Worm (Caenorhabditis elegans) whole organism, L1 larva: Measurements from ENCODE around the gene deb-1.

ENCODE experiments used
- C04F5.9 ChIP-seq: sonication (generic microtip); optimal IDR thresholded peaks from 2 replicates; lab custom pipeline; 2016; ENCODE audit warnings: missing genetic modification characterization, missing compliant biosample characterization
- ceh-8 ChIP-seq: fragments of 200-800 bp; sonication (Bioruptor generic); optimal IDR thresholded peaks from 2 replicates; lab custom pipeline; 2018; ENCODE audit warnings: mild to moderate bottlenecking, missing genetic modification characterization, moderate library complexity, missing compliant biosample characterization
- dsc-1 ChIP-seq: sonication (generic microtip); optimal IDR thresholded peaks from 2 replicates; lab custom pipeline; 2016; ENCODE audit warnings: mild to moderate bottlenecking, missing genetic modification characterization, missing compliant biosample characterization
- efl-1 ChIP-seq, 4 experiments: fragments of 150-350 bp; optimal IDR thresholded peaks in 3 of 4; peaks in 1 of 4; 1 replicate in 1 of 4; 2 replicates in 3 of 4; lab custom pipeline; 2014; ENCODE audit warnings: missing biosample characterization in 2 of 4, missing genetic modification characterization in 2 of 4, missing genetic modification reagents in 2 of 4
- egl-27 ChIP-seq, 2 experiments: fragments of 150-350 bp in 1 of 2; sonication (generic microtip); optimal IDR thresholded peaks; 3 replicates each; lab custom pipeline; 2017 to 2018; ENCODE audit warnings: missing biosample characterization in 2 of 2, missing genetic modification characterization in 2 of 2, missing genetic modification reagents in 2 of 2
- ets-5 ChIP-seq: fragments of 200-800 bp; sonication (Bioruptor generic); IDR thresholded peaks from 2 replicates; pipeline ENCODE4 v1.3.6; 2022; ENCODE audit warnings: missing genetic modification characterization, missing compliant biosample characterization
- fkh-4 ChIP-seq: sonication (generic microtip); optimal IDR thresholded peaks from 2 replicates; lab custom pipeline; 2016; ENCODE audit warnings: missing compliant biosample characterization, missing genetic modification characterization, borderline replicate concordance
- fkh-8 ChIP-seq: sonication (generic microtip); optimal IDR thresholded peaks from 2 replicates; lab custom pipeline; 2016; ENCODE audit warnings: mild to moderate bottlenecking, missing genetic modification characterization, missing compliant biosample characterization
- fos-1 ChIP-seq: fragments of 150-350 bp; optimal IDR thresholded peaks from 2 replicates; lab custom pipeline; 2014; ENCODE audit warnings: missing biosample characterization, missing genetic modification characterization
- grh-1 ChIP-seq: fragments of 200-800 bp; sonication (Bioruptor generic); IDR thresholded peaks from 2 replicates; pipeline ENCODE4 v1.3.6; 2022; ENCODE audit warnings: missing genetic modification reagents, missing genetic modification characterization, missing compliant biosample characterization
- hlh-17 ChIP-seq: fragments of 200-800 bp; sonication (Bioruptor generic); optimal IDR thresholded peaks from 2 replicates; lab custom pipeline; 2018; ENCODE audit warnings: missing genetic modification characterization, mild to moderate bottlenecking, missing compliant biosample characterization, moderate library complexity, borderline replicate concordance
- hpl-2 ChIP-seq: fragments of 150-350 bp; optimal IDR thresholded peaks from 2 replicates; lab custom pipeline; 2014; ENCODE audit warnings: missing biosample characterization, missing genetic modification reagents, missing genetic modification characterization
- isw-1 ChIP-seq: fragments of 200-800 bp; sonication (Bioruptor generic); IDR thresholded peaks from 2 replicates; pipeline ENCODE4 v1.3.6; 2022; ENCODE audit warnings: missing genetic modification characterization, missing compliant biosample characterization
- lin-14 ChIP-seq: fragments of 200-800 bp; sonication (Bioruptor generic); optimal IDR thresholded peaks from 2 replicates; lab custom pipeline; 2018; ENCODE audit warnings: mild to moderate bottlenecking, missing genetic modification characterization, moderate library complexity, missing compliant biosample characterization
- lin-35 ChIP-seq, 2 experiments: fragments of 150-350 bp; optimal IDR thresholded peaks; 2 replicates each; lab custom pipeline; 2014; ENCODE audit warnings: missing biosample characterization in 2 of 2, missing genetic modification characterization in 2 of 2, missing genetic modification reagents in 2 of 2
- lin-39 ChIP-seq: fragments of 150-350 bp; optimal IDR thresholded peaks from 2 replicates; lab custom pipeline; 2014; ENCODE audit warnings: missing biosample characterization, missing genetic modification reagents, missing genetic modification characterization
- lir-3 ChIP-seq: sonication (generic microtip); optimal IDR thresholded peaks from 2 replicates; lab custom pipeline; 2016; ENCODE audit warnings: mild to moderate bottlenecking, missing genetic modification characterization, moderate library complexity, missing compliant biosample characterization; ENCODE audit not compliant: poor library complexity
- lsy-2 ChIP-seq, 2 experiments: fragments of 150-350 bp; optimal IDR thresholded peaks; 2 replicates each; lab custom pipeline; 2014; ENCODE audit warnings: missing biosample characterization in 2 of 2, missing genetic modification characterization in 2 of 2
- mep-1 ChIP-seq: fragments of 150-350 bp; optimal IDR thresholded peaks from 2 replicates; lab custom pipeline; 2014; ENCODE audit warnings: missing biosample characterization, missing genetic modification characterization
- nhr-19 ChIP-seq: fragments of 200-800 bp; sonication (Bioruptor generic); conservative IDR thresholded peaks from 2 replicates; pipeline ENCODE4 v1.3.6; 2022; ENCODE audit warnings: missing genetic modification characterization, missing compliant biosample characterization
- nhr-20 ChIP-seq: sonication (generic microtip); optimal IDR thresholded peaks from 2 replicates; lab custom pipeline; 2016; ENCODE audit warnings: mild to moderate bottlenecking, missing genetic modification characterization, missing compliant biosample characterization
- nhr-237 ChIP-seq: fragments of 150-350 bp; optimal IDR thresholded peaks from 2 replicates; lab custom pipeline; 2014; ENCODE audit warnings: missing biosample characterization, missing genetic modification characterization
- nhr-47 ChIP-seq: sonication (generic microtip); optimal IDR thresholded peaks from 2 replicates; lab custom pipeline; 2016; ENCODE audit warnings: mild to moderate bottlenecking, missing genetic modification characterization, moderate library complexity, missing compliant biosample characterization
- nhr-71 ChIP-seq: sonication (generic microtip); optimal IDR thresholded peaks from 2 replicates; lab custom pipeline; 2016; ENCODE audit warnings: mild to moderate bottlenecking, missing genetic modification characterization, moderate library complexity, missing compliant biosample characterization
- pax-3 ChIP-seq: fragments of 200-800 bp; sonication (Bioruptor generic); optimal IDR thresholded peaks from 2 replicates; lab custom pipeline; 2018; ENCODE audit warnings: mild to moderate bottlenecking, missing genetic modification characterization, moderate library complexity, missing compliant biosample characterization
- snu-23 ChIP-seq: sonication (generic microtip); optimal IDR thresholded peaks from 2 replicates; lab custom pipeline; 2016; ENCODE audit warnings: missing genetic modification characterization, missing compliant biosample characterization
- sox-4 ChIP-seq: sonication (generic microtip); optimal IDR thresholded peaks from 2 replicates; lab custom pipeline; 2016; ENCODE audit warnings: missing genetic modification characterization, missing compliant biosample characterization
- swsn-7 ChIP-seq: sonication (generic microtip); optimal IDR thresholded peaks from 2 replicates; lab custom pipeline; 2016; ENCODE audit warnings: missing genetic modification characterization, missing compliant biosample characterization
- tlp-1 ChIP-seq: fragments of 150-350 bp; optimal IDR thresholded peaks from 2 replicates; lab custom pipeline; 2014; ENCODE audit warnings: missing biosample characterization, missing genetic modification characterization
- vab-15 ChIP-seq: sonication (generic microtip); optimal IDR thresholded peaks from 2 replicates; lab custom pipeline; 2017; ENCODE audit warnings: missing genotype, mild to moderate bottlenecking, missing genetic modification characterization, missing compliant biosample characterization
- ztf-4 ChIP-seq: fragments of 150-350 bp; optimal IDR thresholded peaks from 2 replicates; lab custom pipeline; 2014; ENCODE audit warnings: missing biosample characterization, missing genetic modification characterization

The deb-1 gene

ce11 chrIV:7047762-7048178 is 46.3 kb downstream of the deb-1 start (continued):
- TF ChIP-seq lin-35 (GFP tag; optimal IDR thresholded peaks at IDR 0.05; lab: Kevin White, UChicago) = peak; percentile 28 to 74
- TF ChIP-seq hlh-17 (GFP tag; lab: Kevin White, UChicago) = no peak
- TF ChIP-seq vab-15 (tag; lab: Kevin White, UChicago) = no peak
- TF ChIP-seq nhr-19 (GFP tag; lab: Robert Waterston, UW) = peak; percentile 83
- TF ChIP-seq egl-27 (tag; optimal IDR thresholded peaks at IDR 0.05; lab: Kevin White, UChicago) = peak in 1 of 2 experiments; percentile 59
- no peak for TF ChIP-seq lir-3
- no peak for TF ChIP-seq isw-1 (GFP tag; lab: Robert Waterston, UW)

- peak; percentile 38 for TF ChIP-seq ztf-4 (tag; lab: Kevin White, UChicago)
- peak in 1 of 2 experiments; percentile 37 for TF ChIP-seq lsy-2 (tag; optimal IDR thresholded peaks at IDR 0.05; lab: Kevin White, UChicago)
- TF ChIP-seq dsc-1 (tag; lab: Kevin White, UChicago) = no peak
- no peak for TF ChIP-seq ceh-8 (GFP tag; lab: Kevin White, UChicago)
- peak; percentile 96 for TF ChIP-seq nhr-19 (GFP tag; lab: Robert Waterston, UW)
- TF ChIP-seq swsn-7 (tag; lab: Kevin White, UChicago) = peak; percentile 29
- peak; percentile 13 for TF ChIP-seq pax-3 (tag; lab: Kevin White, UChicago)
- TF ChIP-seq nhr-47 = peak; percentile 51
- peak; percentile 18 for TF ChIP-seq sox-4 (tag; lab: Kevin White, UChicago)
- peak; percentile 63 for TF ChIP-seq fkh-8 (tag; lab: Kevin White, UChicago)
- TF ChIP-seq snu-23 (GFP tag; lab: Kevin White, UChicago) = peak; percentile 66
- TF ChIP-seq lin-14 (GFP tag; lab: Kevin White, UChicago) = peak; percentile 56
- TF ChIP-seq lir-3 = no peak
- peak; percentile 76 for TF ChIP-seq nhr-71 (tag; lab: Kevin White, UChicago)
- TF ChIP-seq nhr-20 (tag; lab: Kevin White, UChicago) = peak; percentile 74
- TF ChIP-seq mep-1 (tag; lab: Kevin White, UChicago) = peak; percentile 46
- no peak for TF ChIP-seq ets-5
- TF ChIP-seq grh-1 (GFP tag; lab: Robert Waterston, UW) = peak; percentile 33; the same call in 1 of the 2 replicates
These were observed 47.3 kb downstream of the deb-1 start for ce11 chrIV:7046641-7047361.

- TF ChIP-seq fos-1 (tag; lab: Kevin White, UChicago) (no peak), fkh-4 (tag; lab: Kevin White, UChicago) (no peak), tlp-1 (no peak), ceh-8 (GFP tag; lab: Kevin White, UChicago) (peak; percentile 51), ztf-4 (tag; lab: Kevin White, UChicago) (no peak), lin-39 (tag; lab: Kevin White, UChicago) (no peak), nhr-71 (tag; lab: Kevin White, UChicago) (peak; percentile 9), C04F5.9 (no peak), hpl-2 (GFP tag; lab: Kevin White, UChicago) (no peak), isw-1 (GFP tag; lab: Robert Waterston, UW) (no peak), lin-14 (GFP tag; lab: Kevin White, UChicago) (no peak), fkh-8 (tag; lab: Kevin White, UChicago) (peak; percentile 73), dsc-1 (tag; lab: Kevin White, UChicago) (peak; percentile 83), nhr-47 (peak; percentile 24), efl-1 (optimal IDR thresholded peaks at IDR 0.05; lab: Kevin White, UChicago) (no peak), efl-1 (GFP tag; optimal IDR thresholded peaks at IDR 0.05 in 1 of 2; lab: Kevin White, UChicago) (no peak), nhr-237 (tag; lab: Kevin White, UChicago) (no peak)
These were observed 48.6 kb downstream of the deb-1 start for ce11 chrIV:7045362-7045936.
